Worm (Caenorhabditis elegans) whole organism, dauer: ENCODE results near the gene unc-103.

Experiments
- unc-62 ChIP-seq: sonication (generic microtip); optimal IDR thresholded peaks from 2 replicates; lab custom pipeline; 2017; ENCODE audit warnings: missing biosample characterization, missing genetic modification reagents, missing genetic modification characterization

unc-103 gene

DNA sequence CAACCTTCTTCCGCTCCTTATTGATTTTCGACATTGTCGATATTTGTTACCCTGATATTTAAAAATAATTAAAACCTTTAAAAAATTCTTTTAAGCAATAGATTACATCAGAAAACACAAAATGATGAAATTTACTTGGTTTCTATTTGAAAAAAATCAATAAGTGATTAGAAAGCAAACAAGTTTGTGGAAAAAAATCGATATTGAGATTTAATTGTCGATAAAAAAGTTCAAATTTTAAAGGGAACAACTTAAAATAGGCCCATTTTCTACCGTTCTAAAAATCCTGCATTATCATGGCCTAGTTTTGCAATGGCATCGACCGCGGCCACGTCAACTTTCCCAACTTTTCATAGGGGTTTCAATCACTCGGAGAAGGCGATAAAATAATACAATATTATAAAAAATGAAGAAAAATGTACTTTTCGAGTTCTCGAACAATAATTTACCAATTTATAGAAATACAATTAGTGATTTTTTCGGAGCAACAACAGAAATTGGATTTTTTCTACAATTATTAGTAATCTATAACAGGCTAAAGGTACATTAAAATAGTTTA lies 71.6 kb downstream of the unc-103 start, which contains the start of gene lars-1:
lars-1 (minus strand) TSS at position 51 of the 559 bp plus-strand sequence.
- TF ChIP-seq unc-62 (GFP tag; lab: Kevin White, UChicago), result no peak

- no peak for TF ChIP-seq unc-62 (GFP tag; lab: Kevin White, UChicago)
Observed at ce11 chrIII:4187845-4188244, 72.7 kb downstream of the unc-103 start, which contains the start of gene R74.2. Gene R74.2, plus strand, starts transcription at chrIII:4188160.

ce11 chrIII:4189602-4190001 lies 74.4 kb downstream of the unc-103 start:
- TF ChIP-seq unc-62 (GFP tag; lab: Kevin White, UChicago), result no peak

DNA sequence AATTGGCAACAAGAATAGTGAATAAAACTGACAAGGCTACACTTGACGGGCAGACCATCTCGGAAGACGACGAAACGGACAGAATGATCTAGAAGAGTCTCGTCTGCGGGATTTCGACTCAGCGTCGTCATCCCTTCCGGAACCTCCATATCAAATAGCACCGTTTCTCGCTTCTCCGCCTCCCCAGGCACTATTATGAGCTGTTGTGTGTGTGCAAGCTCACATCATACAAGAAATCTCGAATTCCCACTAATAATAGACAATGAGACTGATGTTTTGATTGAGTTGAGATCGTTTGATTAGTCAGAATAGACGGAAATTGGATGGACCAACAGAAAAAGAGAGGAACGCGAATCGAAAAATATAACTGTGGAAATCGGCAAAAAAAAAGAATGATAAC lies 75.1 kb downstream of the unc-103 start, which contains the start of gene spp-28:
spp-28 (minus strand) TSS at position 101 of the 400 bp plus-strand sequence.
- TF ChIP-seq unc-62 (GFP tag; lab: Kevin White, UChicago), result no peak

DNA sequence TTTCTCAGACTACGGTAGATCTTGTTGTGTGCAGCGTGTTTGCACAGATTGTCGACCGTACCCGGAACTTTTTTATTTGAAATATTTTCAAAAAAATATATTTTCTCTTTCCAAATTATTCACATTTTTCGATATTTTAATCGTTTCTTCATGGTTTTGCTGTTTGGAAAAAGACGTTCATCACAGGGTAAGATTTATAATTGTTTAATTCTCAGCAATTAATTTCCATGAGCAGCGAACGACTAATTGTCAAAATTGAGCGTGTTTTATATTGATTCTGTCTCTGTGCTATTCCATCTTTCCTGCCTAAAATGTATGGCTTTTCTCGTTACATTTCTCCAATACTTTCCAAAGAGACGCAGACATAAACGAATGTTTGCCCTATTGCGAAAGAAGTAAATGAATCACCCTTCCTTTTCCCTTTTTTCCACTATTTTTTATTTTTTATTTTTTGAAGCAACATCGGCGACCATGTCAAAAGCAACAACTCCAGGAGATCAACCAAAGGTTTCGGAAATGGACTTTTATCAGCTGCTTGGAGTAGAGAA lies 76.0 kb downstream of the unc-103 start, which contains the start of gene dnj-16:
dnj-16 (plus strand) TSS at position 51 of the 548 bp plus-strand sequence.
- TF ChIP-seq unc-62 (GFP tag; lab: Kevin White, UChicago), result no peak

DNA sequence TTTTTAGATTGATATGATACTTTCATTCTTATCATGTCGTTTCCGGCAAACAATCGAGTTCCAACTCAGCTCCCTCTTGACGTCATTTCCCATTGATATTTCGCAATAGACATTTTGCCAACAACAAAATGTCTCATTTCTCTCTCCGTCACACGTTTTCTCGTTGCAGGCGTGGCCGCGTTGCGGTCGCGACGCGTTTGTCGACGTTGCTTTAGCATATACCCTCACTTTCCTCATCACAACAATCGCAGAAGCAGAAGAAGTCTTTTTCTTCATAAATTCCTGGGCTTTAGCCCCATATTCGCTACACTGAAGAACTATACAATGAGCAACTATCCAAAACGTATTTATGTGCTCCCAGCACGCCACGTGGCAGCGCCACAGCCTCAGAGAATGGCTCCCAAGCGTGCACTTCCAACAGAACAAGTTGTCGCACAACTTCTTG lies 78.5 kb downstream of the unc-103 start, which contains the start of gene xbp-1:
xbp-1 (plus strand) TSS at position 151 of the 445 bp plus-strand sequence.
- no peak for TF ChIP-seq unc-62 (GFP tag; lab: Kevin White, UChicago)

DNA sequence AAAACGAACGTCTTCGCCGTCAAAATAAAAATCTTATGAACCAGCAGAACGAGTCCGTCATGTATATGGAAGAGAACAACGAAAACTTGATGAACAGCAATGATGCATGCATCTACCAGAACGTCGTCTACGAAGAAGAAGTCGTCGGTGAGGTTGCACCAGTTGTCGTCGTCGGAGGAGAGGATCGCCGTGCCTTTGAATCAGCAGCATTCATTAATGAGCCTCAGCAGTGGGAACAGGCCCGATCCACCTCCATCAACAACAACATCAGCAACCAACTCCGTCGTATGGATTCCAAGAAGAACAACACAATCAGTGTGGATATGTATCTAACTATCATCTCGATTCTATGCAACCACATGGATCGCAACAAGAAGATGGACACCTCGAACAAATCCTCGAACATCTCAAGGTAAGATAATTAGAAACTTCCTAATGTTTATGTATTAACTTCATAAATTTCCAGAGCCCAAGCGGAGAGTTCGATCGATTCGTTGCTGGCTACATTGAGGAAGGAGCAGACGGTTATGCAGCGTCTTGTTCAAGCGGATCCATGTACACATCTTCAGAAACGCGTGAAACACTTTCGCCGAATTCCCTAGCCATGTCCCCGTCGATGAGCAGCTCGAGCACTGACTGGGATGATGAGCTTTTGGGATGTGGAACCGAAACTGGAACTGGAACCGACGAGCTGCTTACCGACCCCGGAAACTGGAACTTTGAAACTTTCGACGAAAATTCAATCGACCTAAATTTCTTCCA lies 79.3 kb downstream of the unc-103 start:
- no peak for TF ChIP-seq unc-62 (GFP tag; lab: Kevin White, UChicago)

DNA sequence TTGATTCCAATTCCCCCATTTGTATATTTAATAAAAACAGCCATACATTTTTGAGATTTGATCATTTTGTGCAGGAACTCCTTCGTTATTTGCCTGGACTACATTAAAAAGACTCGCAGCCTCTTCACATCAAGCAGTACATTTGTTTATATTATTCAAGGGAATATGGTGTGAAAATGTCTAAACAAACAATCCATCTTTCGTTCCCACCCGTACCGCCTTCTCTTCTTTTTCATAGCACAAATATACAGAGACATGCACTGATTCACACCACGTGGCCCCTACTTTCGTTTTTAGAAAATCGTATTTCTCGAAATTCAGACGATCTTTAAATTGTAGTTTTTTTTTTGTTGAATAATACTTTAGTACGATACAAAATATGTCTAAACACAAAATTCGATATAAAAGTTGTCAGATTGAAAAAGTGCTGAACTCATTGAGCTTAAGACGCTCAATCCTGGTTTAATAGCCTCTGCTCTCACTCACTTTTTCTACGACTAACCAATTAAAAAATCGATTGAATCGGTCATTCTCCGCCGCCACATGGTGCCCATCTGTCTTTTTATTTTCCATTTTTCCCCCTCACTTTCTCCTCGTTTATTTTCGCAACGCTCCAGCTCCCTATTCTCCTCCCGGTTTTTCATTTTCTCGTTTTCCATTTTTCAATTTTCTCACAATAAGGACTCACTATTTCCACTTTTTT lies 80.3 kb downstream of the unc-103 start:
- no peak for TF ChIP-seq unc-62 (GFP tag; lab: Kevin White, UChicago)

DNA sequence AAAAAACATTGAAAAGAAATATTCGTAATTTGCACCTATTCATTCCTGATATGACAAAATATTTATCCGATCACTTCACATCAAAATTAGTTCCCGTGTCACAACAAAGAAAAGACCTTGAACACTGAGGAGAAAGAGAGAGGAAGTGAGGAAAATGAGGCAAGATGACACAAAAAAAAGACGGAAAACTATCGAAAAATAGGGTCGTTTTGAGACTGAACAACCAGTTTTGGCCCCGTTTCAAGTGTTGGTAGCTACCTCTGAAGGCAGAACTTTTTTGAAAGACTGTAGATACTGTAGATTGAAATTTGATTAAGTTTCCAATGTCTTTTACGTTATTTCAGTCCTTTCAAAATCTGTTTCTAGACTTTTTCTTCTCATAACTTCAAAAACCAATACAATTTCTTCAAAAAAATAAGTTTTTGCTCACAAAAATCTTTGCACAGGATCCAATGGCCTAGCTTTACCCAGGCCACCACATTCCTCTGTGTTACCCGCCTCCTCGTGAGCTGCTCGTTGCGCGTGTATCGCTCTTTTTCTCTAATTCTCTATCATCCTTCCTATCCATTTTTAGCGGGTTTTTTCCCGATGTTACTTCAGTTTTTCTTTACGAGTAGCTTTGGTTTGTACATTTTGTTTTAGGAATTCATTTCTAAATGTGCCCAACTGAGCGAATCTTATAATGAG lies 81.3 kb downstream of the unc-103 start:
- TF ChIP-seq unc-62 (GFP tag; lab: Kevin White, UChicago), result no peak
